Worm (Caenorhabditis elegans) whole organism, mixed stage, embryonic: Measurements from ENCODE around the gene rpt-1.

Source experiments
- M03D4.4 ChIP-seq: sonication (generic microtip); optimal IDR thresholded peaks from 2 replicates; lab custom pipeline; 2017; ENCODE audit warnings: mild to moderate bottlenecking, missing genetic modification characterization, missing compliant biosample characterization
- bed-3 ChIP-seq: fragments of 200-800 bp; sonication (Bioruptor generic); optimal IDR thresholded peaks from 3 replicates; lab custom pipeline; 2018; ENCODE audit warnings: mild to moderate bottlenecking, missing genetic modification characterization, moderate library complexity, missing compliant biosample characterization
- blmp-1 ChIP-seq: fragments of 150-350 bp; optimal IDR thresholded peaks from 2 replicates; lab custom pipeline; 2014; ENCODE audit warnings: missing biosample characterization, missing genetic modification characterization
- ceh-39 ChIP-seq: fragments of 150-350 bp; optimal IDR thresholded peaks from 2 replicates; lab custom pipeline; 2014; ENCODE audit warnings: missing biosample characterization, missing genetic modification characterization
- ceh-43 ChIP-seq: fragments of 200-800 bp; sonication (Bioruptor generic); optimal IDR thresholded peaks from 2 replicates; lab custom pipeline; 2018; ENCODE audit warnings: mild to moderate bottlenecking, missing genetic modification characterization, moderate library complexity, missing compliant biosample characterization
- ceh-83 ChIP-seq: fragments of 200-800 bp; sonication (Bioruptor generic); optimal IDR thresholded peaks from 2 replicates; lab custom pipeline; 2018; ENCODE audit warnings: mild to moderate bottlenecking, missing genetic modification characterization, missing compliant biosample characterization
- ces-1 ChIP-seq: fragments of 150-350 bp; optimal IDR thresholded peaks from 2 replicates; lab custom pipeline; 2014; ENCODE audit warnings: missing biosample characterization, missing genetic modification reagents, missing genetic modification characterization
- cnd-1 ChIP-seq: fragments of 200-800 bp; sonication (Bioruptor generic); optimal IDR thresholded peaks from 2 replicates; lab custom pipeline; 2018; ENCODE audit warnings: mild to moderate bottlenecking, missing genetic modification characterization, missing compliant biosample characterization
- drap-1 ChIP-seq: fragments of 200-800 bp; sonication (Bioruptor generic); optimal IDR thresholded peaks from 3 replicates; lab custom pipeline; 2018; ENCODE audit warnings: mild to moderate bottlenecking, missing genetic modification characterization, missing compliant biosample characterization
- elt-1 ChIP-seq: sonication (generic microtip); optimal IDR thresholded peaks from 2 replicates; lab custom pipeline; 2017; ENCODE audit warnings: missing genetic modification characterization, mild to moderate bottlenecking, missing compliant biosample characterization, antibody characterized with exemption, moderate library complexity, borderline replicate concordance; ENCODE audit not compliant: insufficient read depth
- elt-3 ChIP-seq: fragments of 150-350 bp; optimal IDR thresholded peaks from 2 replicates; lab custom pipeline; 2014; ENCODE audit warnings: missing biosample characterization, missing genetic modification characterization
- flh-1 ChIP-seq: fragments of 200-800 bp; sonication (Bioruptor generic); optimal IDR thresholded peaks from 2 replicates; lab custom pipeline; 2018; ENCODE audit warnings: mild to moderate bottlenecking, missing genetic modification characterization, moderate library complexity, missing compliant biosample characterization
- ham-2 ChIP-seq: fragments of 200-800 bp; sonication (Bioruptor generic); optimal IDR thresholded peaks from 2 replicates; lab custom pipeline; 2018; ENCODE audit warnings: mild to moderate bottlenecking, missing genetic modification characterization, missing compliant biosample characterization
- hlh-1 ChIP-seq: fragments of 150-350 bp; optimal IDR thresholded peaks from 2 replicates; lab custom pipeline; 2014; ENCODE audit warnings: missing biosample characterization, missing genetic modification reagents, missing genetic modification characterization
- lin-13 ChIP-seq: fragments of 150-350 bp; optimal IDR thresholded peaks from 2 replicates; lab custom pipeline; 2014; ENCODE audit warnings: missing biosample characterization, missing genetic modification characterization
- lin-32 ChIP-seq: fragments of 200-800 bp; sonication (Bioruptor generic); optimal IDR thresholded peaks from 2 replicates; lab custom pipeline; 2018; ENCODE audit warnings: mild to moderate bottlenecking, missing genetic modification characterization, missing compliant biosample characterization
- lsy-2 ChIP-seq: fragments of 150-350 bp; optimal IDR thresholded peaks from 2 replicates; lab custom pipeline; 2014; ENCODE audit warnings: missing biosample characterization, missing genetic modification characterization
- mab-5 ChIP-seq: fragments of 150-350 bp; optimal IDR thresholded peaks from 2 replicates; lab custom pipeline; 2014; ENCODE audit warnings: missing biosample characterization, missing genetic modification characterization
- mep-1 ChIP-seq: fragments of 150-350 bp; optimal IDR thresholded peaks from 2 replicates; lab custom pipeline; 2017; ENCODE audit warnings: missing biosample characterization, missing genetic modification reagents, missing genetic modification characterization, inconsistent platforms
- mls-2 ChIP-seq: sonication (generic microtip); optimal IDR thresholded peaks from 2 replicates; lab custom pipeline; 2016; ENCODE audit warnings: mild to moderate bottlenecking, missing genetic modification characterization, moderate library complexity, missing compliant biosample characterization
- nhr-12 ChIP-seq: fragments of 150-350 bp; optimal IDR thresholded peaks from 2 replicates; lab custom pipeline; 2014; ENCODE audit warnings: missing biosample characterization, missing genetic modification characterization
- nhr-2 ChIP-seq: fragments of 150-350 bp; optimal IDR thresholded peaks from 2 replicates; lab custom pipeline; 2014; ENCODE audit warnings: missing biosample characterization, missing genetic modification characterization
- nhr-237 ChIP-seq: fragments of 150-350 bp; optimal IDR thresholded peaks from 2 replicates; lab custom pipeline; 2014; ENCODE audit warnings: missing biosample characterization, missing genetic modification characterization
- nhr-28 ChIP-seq: fragments of 150-350 bp; optimal IDR thresholded peaks from 2 replicates; lab custom pipeline; 2014; ENCODE audit warnings: missing biosample characterization, missing genetic modification characterization
- nhr-76 ChIP-seq: sonication (generic microtip); optimal IDR thresholded peaks from 2 replicates; lab custom pipeline; 2017; ENCODE audit warnings: missing biosample characterization, missing genetic modification characterization
- pha-4 ChIP-seq: fragments of 150-350 bp; optimal IDR thresholded peaks from 2 replicates; lab custom pipeline; 2018; ENCODE audit warnings: missing biosample characterization, missing genetic modification reagents, missing genetic modification characterization
- sem-2 ChIP-seq: fragments of 200-800 bp; sonication (Bioruptor generic); optimal IDR thresholded peaks from 2 replicates; lab custom pipeline; 2018; ENCODE audit warnings: mild to moderate bottlenecking, missing genetic modification characterization, missing compliant biosample characterization
- snpc-4 ChIP-seq: fragments of 150-350 bp; optimal IDR thresholded peaks from 2 replicates; lab custom pipeline; 2014; ENCODE audit warnings: missing biosample characterization, missing genetic modification characterization
- sptf-1 ChIP-seq: sonication (generic microtip); optimal IDR thresholded peaks from 2 replicates; lab custom pipeline; 2017; ENCODE audit warnings: mild to moderate bottlenecking, missing genetic modification characterization, moderate library complexity, missing compliant biosample characterization
- tbx-8 ChIP-seq: fragments of 200-800 bp; sonication (Bioruptor generic); optimal IDR thresholded peaks from 2 replicates; lab custom pipeline; 2018; ENCODE audit warnings: mild to moderate bottlenecking, missing genetic modification characterization, moderate library complexity, missing compliant biosample characterization
- unc-120 ChIP-seq: sonication (generic microtip); optimal IDR thresholded peaks from 2 replicates; lab custom pipeline; 2017; ENCODE audit warnings: missing genetic modification characterization, missing compliant biosample characterization; ENCODE audit not compliant: poor library complexity, severe bottlenecking
- unc-39 ChIP-seq: fragments of 150-350 bp; optimal IDR thresholded peaks from 2 replicates; lab custom pipeline; 2014; ENCODE audit warnings: missing biosample characterization, missing genetic modification characterization
- unc-62 ChIP-seq: fragments of 150-350 bp; optimal IDR thresholded peaks from 2 replicates; lab custom pipeline; 2014; ENCODE audit warnings: missing biosample characterization, missing genetic modification reagents, missing genetic modification characterization
- zip-8 ChIP-seq: fragments of 150-350 bp; optimal IDR thresholded peaks from 2 replicates; lab custom pipeline; 2014; ENCODE audit warnings: missing biosample characterization, missing genetic modification characterization
- ztf-11 ChIP-seq: fragments of 150-350 bp; optimal IDR thresholded peaks from 2 replicates; lab custom pipeline; 2014; ENCODE audit warnings: missing biosample characterization, missing genetic modification characterization

rpt-1 gene

DNA sequence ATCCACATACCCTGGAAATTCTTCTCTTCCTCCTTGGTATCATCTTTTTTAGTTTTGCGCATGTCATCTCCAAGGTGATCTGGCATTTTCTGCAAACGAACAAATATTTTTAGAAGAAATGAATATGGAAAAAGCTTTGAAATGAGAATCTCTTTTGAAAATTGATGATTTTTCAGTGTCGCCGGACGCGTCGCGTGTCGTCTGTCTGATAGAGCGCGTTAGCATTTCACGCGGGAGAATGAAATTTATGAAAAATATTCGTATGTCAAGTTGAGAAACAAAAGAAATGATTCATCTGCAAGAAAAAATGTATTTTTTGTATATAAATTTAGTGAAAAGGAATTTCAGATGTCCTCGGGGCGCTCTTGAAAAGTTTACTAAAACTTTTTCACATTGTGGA is at the start of gene rpt-1:
rpt-1 (minus strand) TSS at position 89 of the 400 bp plus-strand sequence.
- no peak for TF ChIP-seq ham-2
- no peak for TF ChIP-seq nhr-76
- TF ChIP-seq tbx-8 (GFP tag; lab: Kevin White, UChicago): no peak
- no peak for TF ChIP-seq elt-3 (tag; lab: Kevin White, UChicago)
- peak; percentile 68 for TF ChIP-seq nhr-237
- peak; percentile 33 for TF ChIP-seq pha-4 (tag; lab: Kevin White, UChicago)
- TF ChIP-seq hlh-1 (tag; lab: Kevin White, UChicago): peak; percentile 44
- peak; percentile 35 for TF ChIP-seq sptf-1 (tag; lab: Kevin White, UChicago)
- peak; percentile 50 for TF ChIP-seq lsy-2
- peak; percentile 70 for TF ChIP-seq lin-13 (tag; lab: Kevin White, UChicago)
- no peak for TF ChIP-seq zip-8 (tag; lab: Kevin White, UChicago)
- no peak for TF ChIP-seq drap-1
- peak; percentile 0 for TF ChIP-seq ceh-83 (GFP tag; lab: Kevin White, UChicago)
- TF ChIP-seq lin-32 (GFP tag; lab: Kevin White, UChicago): no peak
- no peak for TF ChIP-seq snpc-4 (tag; lab: Kevin White, UChicago)
- peak; percentile 69 for TF ChIP-seq mep-1
- no peak for TF ChIP-seq flh-1 (GFP tag; lab: Kevin White, UChicago)
- no peak for TF ChIP-seq nhr-12
- no peak for TF ChIP-seq ceh-39
- TF ChIP-seq unc-39 (tag; lab: Kevin White, UChicago): no peak
- no peak for TF ChIP-seq mls-2 (tag; lab: Kevin White, UChicago)
- TF ChIP-seq nhr-28: no peak
- no peak for TF ChIP-seq unc-120 (tag; lab: Kevin White, UChicago)
- no peak for TF ChIP-seq ceh-43 (GFP tag; lab: Kevin White, UChicago)
- TF ChIP-seq mab-5 (tag; lab: Kevin White, UChicago): no peak
- TF ChIP-seq sem-2 (GFP tag; lab: Kevin White, UChicago): no peak
- no peak for TF ChIP-seq cnd-1 (tag; lab: Kevin White, UChicago)
- no peak for TF ChIP-seq M03D4.4 (tag; lab: Kevin White, UChicago)
- no peak for TF ChIP-seq ztf-11 (tag; lab: Kevin White, UChicago)
- no peak for TF ChIP-seq nhr-2 (tag; lab: Kevin White, UChicago)
- no peak for TF ChIP-seq blmp-1
- no peak for TF ChIP-seq elt-1 (tag; lab: Kevin White, UChicago)
- peak; percentile 17 for TF ChIP-seq unc-62
- peak; percentile 52 for TF ChIP-seq ces-1 (GFP tag; lab: Kevin White, UChicago)
- TF ChIP-seq bed-3 (GFP tag; lab: Kevin White, UChicago): no peak

DNA sequence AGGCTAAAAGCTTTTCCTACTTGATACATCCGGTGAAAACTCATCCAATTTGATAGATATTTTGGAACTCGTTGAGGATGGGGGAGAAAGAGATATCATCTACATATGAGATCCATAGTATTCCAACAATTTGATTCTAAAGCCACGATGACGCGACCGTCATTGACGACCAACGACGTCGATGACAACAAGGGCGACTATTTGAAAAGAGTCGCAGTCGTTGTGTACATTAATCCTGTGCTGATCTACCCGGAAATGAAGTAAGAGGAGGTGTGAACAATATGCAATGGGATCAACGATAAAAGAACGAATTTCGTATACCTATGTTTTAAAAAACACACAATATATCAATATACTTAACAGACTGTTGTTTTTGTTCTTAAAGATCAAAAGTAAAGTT is 46.0 kb upstream of the rpt-1 start:
- no peak for TF ChIP-seq unc-39 (tag; lab: Kevin White, UChicago)
- TF ChIP-seq M03D4.4 (tag; lab: Kevin White, UChicago): no peak
- no peak for TF ChIP-seq cnd-1 (tag; lab: Kevin White, UChicago)
- TF ChIP-seq elt-1 (tag; lab: Kevin White, UChicago): no peak

- no peak for TF ChIP-seq nhr-28
- TF ChIP-seq nhr-12: no peak
- TF ChIP-seq unc-62: peak; percentile 66
- TF ChIP-seq hlh-1 (tag; lab: Kevin White, UChicago): peak; percentile 17
- TF ChIP-seq lin-32 (GFP tag; lab: Kevin White, UChicago): no peak
- no peak for TF ChIP-seq blmp-1
- no peak for TF ChIP-seq ztf-11 (tag; lab: Kevin White, UChicago)
- no peak for TF ChIP-seq nhr-76
- TF ChIP-seq mls-2 (tag; lab: Kevin White, UChicago): no peak
- TF ChIP-seq ceh-83 (GFP tag; lab: Kevin White, UChicago): no peak
- no peak for TF ChIP-seq mep-1
- no peak for TF ChIP-seq drap-1
- peak; percentile 81 for TF ChIP-seq unc-120 (tag; lab: Kevin White, UChicago)
- no peak for TF ChIP-seq pha-4 (tag; lab: Kevin White, UChicago)
- TF ChIP-seq ceh-39: no peak
- TF ChIP-seq lsy-2: no peak
- TF ChIP-seq snpc-4 (tag; lab: Kevin White, UChicago): no peak
- no peak for TF ChIP-seq nhr-2 (tag; lab: Kevin White, UChicago)
- no peak for TF ChIP-seq bed-3 (GFP tag; lab: Kevin White, UChicago)
- TF ChIP-seq cnd-1 (tag; lab: Kevin White, UChicago): no peak
- TF ChIP-seq elt-3 (tag; lab: Kevin White, UChicago): no peak
- TF ChIP-seq lin-13 (tag; lab: Kevin White, UChicago): peak; percentile 4
- peak; percentile 65 for TF ChIP-seq ces-1 (GFP tag; lab: Kevin White, UChicago)
- no peak for TF ChIP-seq mab-5 (tag; lab: Kevin White, UChicago)
- TF ChIP-seq ham-2: no peak
- no peak for TF ChIP-seq sptf-1 (tag; lab: Kevin White, UChicago)
- TF ChIP-seq flh-1 (GFP tag; lab: Kevin White, UChicago): no peak
- TF ChIP-seq, all 35 proteins: peak for 5
These were observed 44.8 kb upstream of the rpt-1 start for ce11 chrV:12026878-12027477.
